Fruit fly (Drosophila melanogaster) Kc167 (cell line): ENCODE measurements around the gene CG15177.

Experiments used
- Myc ChIP-seq: fragments of >200 bp; optimal IDR thresholded peaks from 2 replicates; lab custom pipeline; 2017; ENCODE audit warnings: missing external identifiers
- Sin3A ChIP-seq: fragments of >200 bp; optimal IDR thresholded peaks from 2 replicates; lab custom pipeline; 2018; ENCODE audit warnings: missing external identifiers
- h ChIP-seq: fragments of >200 bp; optimal IDR thresholded peaks from 3 replicates; lab custom pipeline; 2018; ENCODE audit warnings: missing external identifiers
- insv ChIP-seq: fragments of >200 bp; optimal IDR thresholded peaks from 3 replicates; lab custom pipeline; 2018; ENCODE audit warnings: missing external identifiers
- psq ChIP-seq: fragments of >200 bp; optimal IDR thresholded peaks from 2 replicates; lab custom pipeline; 2017; ENCODE audit warnings: missing external identifiers
- ttk ChIP-seq: sonication (Bioruptor generic); optimal IDR thresholded peaks from 2 replicates; lab custom pipeline; 2017; ENCODE audit warnings: missing external identifiers

dm6 chr3R:6593068-6593567 lies 36.0 kb downstream of the CG15177 start, which contains the start of gene dpr11:
- no peak for TF ChIP-seq psq (lab: Kevin White, UChicago)
- TF ChIP-seq insv (lab: Kevin White, UChicago): no peak
- TF ChIP-seq h (lab: Kevin White, UChicago): no peak
- no peak for TF ChIP-seq Myc
- TF ChIP-seq Sin3A (lab: Kevin White, UChicago): no peak
- no peak for TF ChIP-seq ttk (lab: Kevin White, UChicago)
